Worm (Caenorhabditis elegans) whole organism, young adult: ENCODE results near the gene clec-193.

Experiments
- B0019.2 ChIP-seq: fragments of 200-800 bp; sonication (Bioruptor generic); conservative IDR thresholded peaks from 2 replicates; pipeline ENCODE4 v1.3.6; 2022; ENCODE audit warnings: missing genetic modification reagents, missing genetic modification characterization, missing compliant biosample characterization
- B0261.1 ChIP-seq: sonication (generic microtip); optimal IDR thresholded peaks from 2 replicates; lab custom pipeline; 2016; ENCODE audit warnings: mild to moderate bottlenecking, missing genetic modification characterization, moderate library complexity, missing compliant biosample characterization
- C06A6.2 ChIP-seq: fragments of 200-800 bp; sonication (Bioruptor generic); conservative IDR thresholded peaks from 2 replicates; pipeline ENCODE4 v1.3.6; 2022; ENCODE audit warnings: missing genetic modification characterization, missing compliant biosample characterization
- C17E4.6 ChIP-seq: fragments of 200-800 bp; sonication (Bioruptor generic); IDR thresholded peaks from 2 replicates; pipeline ENCODE4 v1.3.6; 2022; ENCODE audit warnings: missing genetic modification reagents, missing genetic modification characterization, missing compliant biosample characterization
- F10E7.11 ChIP-seq: sonication (generic microtip); optimal IDR thresholded peaks from 2 replicates; lab custom pipeline; 2017; ENCODE audit warnings: mild to moderate bottlenecking, missing genetic modification characterization, moderate library complexity, missing compliant biosample characterization
- F57A8.1 ChIP-seq: fragments of 200-800 bp; sonication (Bioruptor generic); optimal IDR thresholded peaks from 2 replicates; lab custom pipeline; 2018; ENCODE audit warnings: mild to moderate bottlenecking, missing genetic modification characterization, moderate library complexity, missing compliant biosample characterization
- F57C9.4 ChIP-seq: sonication (generic microtip); optimal IDR thresholded peaks from 2 replicates; lab custom pipeline; 2017; ENCODE audit warnings: mild to moderate bottlenecking, missing genetic modification characterization, missing compliant biosample characterization
- K12H6.12 ChIP-seq: fragments of 200-800 bp; sonication (Bioruptor generic); optimal IDR thresholded peaks from 2 replicates; lab custom pipeline; 2018; ENCODE audit warnings: mild to moderate bottlenecking, missing genetic modification characterization, missing compliant biosample characterization
- T26A5.8 ChIP-seq: sonication (generic microtip); optimal IDR thresholded peaks from 2 replicates; lab custom pipeline; 2016; ENCODE audit warnings: missing genetic modification characterization, missing compliant biosample characterization
- Y53F4B.3 ChIP-seq: fragments of 200-800 bp; sonication (Bioruptor generic); IDR thresholded peaks from 2 replicates; pipeline ENCODE4 v1.3.6; 2022; ENCODE audit warnings: missing genetic modification reagents, missing genetic modification characterization, missing compliant biosample characterization
- Y56A3A.18 ChIP-seq: fragments of 200-800 bp; sonication (Bioruptor generic); IDR thresholded peaks from 2 replicates; pipeline ENCODE4 v1.3.6; 2022; ENCODE audit warnings: missing genetic modification reagents, missing genetic modification characterization, missing compliant biosample characterization
- Y67H2A.10 ChIP-seq: fragments of 200-800 bp; sonication (Bioruptor generic); conservative IDR thresholded peaks from 2 replicates; pipeline ENCODE4 v1.3.6; 2022; ENCODE audit warnings: missing genetic modification reagents, missing genetic modification characterization, missing compliant biosample characterization
- ama-1 ChIP-seq, 3 experiments: fragments of 150-350 bp in 1 of 3; sonication (generic microtip) in 2 of 3; optimal IDR thresholded peaks; 2 replicates each; lab custom pipeline; 2014 to 2018; ENCODE audit warnings: missing biosample characterization in 2 of 3, missing genetic modification characterization in 2 of 3, missing genetic modification reagents in 2 of 3
- aptf-2 ChIP-seq: fragments of 200-800 bp; sonication (Bioruptor generic); conservative IDR thresholded peaks from 2 replicates; pipeline ENCODE4 v1.3.6; 2022; ENCODE audit warnings: missing genetic modification reagents, missing genetic modification characterization, missing compliant biosample characterization
- bed-1 ChIP-seq: fragments of 200-800 bp; sonication (Bioruptor generic); IDR thresholded peaks from 2 replicates; pipeline ENCODE4 v1.3.6; 2022; ENCODE audit warnings: missing genetic modification reagents, missing genetic modification characterization, missing compliant biosample characterization
- cebp-1 ChIP-seq, 2 experiments: fragments of 200-800 bp in 1 of 2; sonication (Bioruptor generic) in 1 of 2; sonication (generic microtip) in 1 of 2; IDR thresholded peaks in 1 of 2; optimal IDR thresholded peaks in 1 of 2; 2 replicates each; pipeline versions ENCODE4 v1.3.6 to Lab custom; 2017 to 2022; ENCODE audit warnings: missing compliant biosample characterization in 2 of 2, missing genetic modification characterization in 2 of 2, mild to moderate bottlenecking in 1 of 2, missing genetic modification reagents in 1 of 2, moderate library complexity in 1 of 2
- cebp-2 ChIP-seq: fragments of 200-800 bp; sonication (Bioruptor generic); IDR thresholded peaks from 2 replicates; pipeline ENCODE4 v1.3.6; 2022; ENCODE audit warnings: missing genetic modification characterization, missing compliant biosample characterization
- ceh-58 ChIP-seq: fragments of 200-800 bp; sonication (Bioruptor generic); IDR thresholded peaks from 2 replicates; pipeline ENCODE4 v1.3.6; 2022; ENCODE audit warnings: missing genetic modification characterization, missing compliant biosample characterization
- die-1 ChIP-seq: sonication (generic microtip); optimal IDR thresholded peaks from 2 replicates; lab custom pipeline; 2016; ENCODE audit warnings: missing genotype, mild to moderate bottlenecking, missing genetic modification characterization, missing compliant biosample characterization
- egl-44 ChIP-seq: fragments of 200-800 bp; sonication (Bioruptor generic); IDR thresholded peaks from 2 replicates; pipeline ENCODE4 v1.3.6; 2022; ENCODE audit warnings: missing genetic modification reagents, missing genetic modification characterization, missing compliant biosample characterization
- hlh-12 ChIP-seq: sonication (generic microtip); optimal IDR thresholded peaks from 2 replicates; lab custom pipeline; 2016; ENCODE audit warnings: missing genetic modification characterization, missing compliant biosample characterization
- hlh-26 ChIP-seq: fragments of 200-800 bp; sonication (Bioruptor generic); conservative IDR thresholded peaks from 2 replicates; pipeline ENCODE4 v1.3.6; 2022; ENCODE audit warnings: missing genetic modification reagents, missing genetic modification characterization, missing compliant biosample characterization
- hmg-20 ChIP-seq: fragments of 200-800 bp; sonication (Bioruptor generic); IDR thresholded peaks from 2 replicates; pipeline ENCODE4 v1.3.6; 2022; ENCODE audit warnings: missing genetic modification reagents, missing genetic modification characterization, missing compliant biosample characterization
- hsf-1 ChIP-seq: fragments of 200-800 bp; sonication (Bioruptor generic); IDR thresholded peaks from 2 replicates; pipeline ENCODE4 v1.3.6; 2022; ENCODE audit warnings: missing genetic modification reagents, missing genetic modification characterization, missing compliant biosample characterization
- lag-1 ChIP-seq: fragments of 200-800 bp; sonication (Bioruptor generic); IDR thresholded peaks from 2 replicates; pipeline ENCODE4 v1.3.6; 2022; ENCODE audit warnings: missing genetic modification reagents, missing genetic modification characterization, missing compliant biosample characterization
- let-607 ChIP-seq, 2 experiments: fragments of 200-800 bp in 1 of 2; sonication (Bioruptor generic) in 1 of 2; sonication (generic microtip) in 1 of 2; optimal IDR thresholded peaks; 2 replicates each; lab custom pipeline; 2016 to 2018; ENCODE audit warnings: mild to moderate bottlenecking in 2 of 2, missing compliant biosample characterization in 2 of 2, missing genetic modification characterization in 2 of 2, moderate library complexity in 2 of 2, missing genotype in 1 of 2
- lin-54 ChIP-seq: fragments of 200-800 bp; sonication (Bioruptor generic); optimal IDR thresholded peaks from 2 replicates; lab custom pipeline; 2018; ENCODE audit warnings: mild to moderate bottlenecking, missing genetic modification characterization, missing compliant biosample characterization
- lir-1 ChIP-seq: fragments of 200-800 bp; sonication (Bioruptor generic); conservative IDR thresholded peaks from 2 replicates; pipeline ENCODE4 v1.3.6; 2022; ENCODE audit warnings: missing genetic modification reagents, missing genetic modification characterization, missing compliant biosample characterization
- madf-6 ChIP-seq: fragments of 200-800 bp; sonication (Bioruptor generic); IDR thresholded peaks from 2 replicates; pipeline ENCODE4 v1.3.6; 2022; ENCODE audit warnings: missing genetic modification reagents, missing genetic modification characterization, missing compliant biosample characterization
- mcd-1 ChIP-seq: fragments of 200-800 bp; sonication (Bioruptor generic); IDR thresholded peaks from 2 replicates; pipeline ENCODE4 v1.3.6; 2022; ENCODE audit warnings: missing genetic modification reagents, missing genetic modification characterization, missing compliant biosample characterization
- nfya-1 ChIP-seq: sonication (generic microtip); optimal IDR thresholded peaks from 2 replicates; lab custom pipeline; 2017; ENCODE audit warnings: antibody characterized with exemption, missing compliant biosample characterization, missing genetic modification characterization, borderline replicate concordance; ENCODE audit not compliant: insufficient read depth
- nfya-2 ChIP-seq: fragments of 200-800 bp; sonication (Bioruptor generic); IDR thresholded peaks from 2 replicates; pipeline ENCODE4 v1.3.6; 2022; ENCODE audit warnings: missing genetic modification reagents, missing genetic modification characterization, missing compliant biosample characterization
- nhr-120 ChIP-seq: fragments of 200-800 bp; sonication (Bioruptor generic); IDR thresholded peaks from 2 replicates; pipeline ENCODE4 v1.3.6; 2022; ENCODE audit warnings: missing genetic modification characterization, missing compliant biosample characterization
- nhr-80 ChIP-seq: sonication (generic microtip); optimal IDR thresholded peaks from 2 replicates; lab custom pipeline; 2016; ENCODE audit warnings: missing genetic modification characterization, missing compliant biosample characterization
- pbrm-1 ChIP-seq: fragments of 200-800 bp; sonication (Bioruptor generic); IDR thresholded peaks from 2 replicates; pipeline ENCODE4 v1.3.6; 2022; ENCODE audit warnings: missing genetic modification reagents, missing genetic modification characterization, missing compliant biosample characterization
- pha-4 ChIP-seq: fragments of 150-350 bp; sonication (generic microtip); optimal IDR thresholded peaks from 2 replicates; lab custom pipeline; 2014; ENCODE audit warnings: missing biosample characterization, missing genetic modification reagents, missing genetic modification characterization
- rpc-1 ChIP-seq, 2 experiments: fragments of 150-350 bp in 1 of 2; sonication (generic microtip) in 1 of 2; optimal IDR thresholded peaks; 2 replicates each; lab custom pipeline; 2014 to 2018; ENCODE audit warnings: missing biosample characterization in 1 of 2, missing genetic modification characterization in 1 of 2, missing genetic modification reagents in 1 of 2, missing genotype in 1 of 2
- snpc-4 ChIP-seq, 5 experiments: fragments of 150-350 bp in 1 of 5; sonication (generic microtip) in 4 of 5; optimal IDR thresholded peaks; 2 replicates each; lab custom pipeline; 2014 to 2018; ENCODE audit warnings: missing genetic modification characterization in 5 of 5, missing biosample characterization in 3 of 5, antibody characterized with exemption in 2 of 5, mild to moderate bottlenecking in 2 of 5, missing compliant biosample characterization in 2 of 5, missing genotype in 2 of 5, moderate library complexity in 2 of 5, missing genetic modification reagents in 1 of 5
- sptf-2 ChIP-seq: fragments of 200-800 bp; sonication (Bioruptor generic); optimal IDR thresholded peaks from 2 replicates; lab custom pipeline; 2018; ENCODE audit warnings: mild to moderate bottlenecking, missing genetic modification characterization, missing compliant biosample characterization
- tbp1 ChIP-seq: fragments of 200-800 bp; sonication (Bioruptor generic); optimal IDR thresholded peaks from 2 replicates; lab custom pipeline; 2018; ENCODE audit warnings: mild to moderate bottlenecking, missing genetic modification characterization, missing compliant biosample characterization
- ztf-22 ChIP-seq: fragments of 200-800 bp; sonication (Bioruptor generic); optimal IDR thresholded peaks from 2 replicates; lab custom pipeline; 2018; ENCODE audit warnings: mild to moderate bottlenecking, missing genetic modification characterization, moderate library complexity, missing compliant biosample characterization
- ztf-28 ChIP-seq: fragments of 200-800 bp; sonication (Bioruptor generic); IDR thresholded peaks from 2 replicates; pipeline ENCODE4 v1.3.6; 2022; ENCODE audit warnings: missing genetic modification reagents, missing genetic modification characterization, missing compliant biosample characterization
- ztf-3 ChIP-seq: fragments of 200-800 bp; sonication (Bioruptor generic); optimal IDR thresholded peaks from 2 replicates; lab custom pipeline; 2018; ENCODE audit warnings: mild to moderate bottlenecking, missing genetic modification characterization, missing compliant biosample characterization

clec-193 gene

ce11 chrIV:16831366-16831765 lies 25.1 kb upstream of the clec-193 start, which contains the start of gene clec-194:
clec-194 (plus strand) TSS chrIV:16831666.
- TF ChIP-seq cebp-1 (GFP tag; IDR thresholded peaks at IDR 0.05; lab: Robert Waterston, UW) (no peak), cebp-1 (tag; optimal IDR thresholded peaks at IDR 0.05; lab: Kevin White, UChicago) (no peak), hmg-20 (GFP tag; lab: Robert Waterston, UW) (no peak), hsf-1 (GFP tag; lab: Robert Waterston, UW) (no peak), mcd-1 (GFP tag; lab: Robert Waterston, UW) (no peak), lag-1 (GFP tag; lab: Robert Waterston, UW) (no peak), C17E4.6 (GFP tag; lab: Robert Waterston, UW) (no peak), F10E7.11 (no peak)

- TF ChIP-seq snpc-4 (GFP tag; optimal IDR thresholded peaks at IDR 0.05; lab: Kevin White, UChicago) (no peak), snpc-4 (tag; optimal IDR thresholded peaks at IDR 0.05; lab: Kevin White, UChicago) (peak in 1 of 4 experiments; percentile 24), B0261.1 (tag; lab: Kevin White, UChicago) (no peak)
These were observed 23.6 kb upstream of the clec-193 start, which contains the start of gene Y116A8A.7 for ce11 chrIV:16829896-16830295. Y116A8A.7 (plus strand) TSS chrIV:16830196.

ce11 chrIV:16828698-16829097 lies 22.4 kb upstream of the clec-193 start, which contains the start of gene Y116A8A.6:
Y116A8A.6 (minus strand) TSS chrIV:16828798.
- no peak for TF ChIP-seq Y67H2A.10
- TF ChIP-seq Y56A3A.18 (GFP tag; lab: Robert Waterston, UW), result no peak
- no peak for TF ChIP-seq hlh-26 (GFP tag; lab: Robert Waterston, UW)
- no peak for TF ChIP-seq T26A5.8
- TF ChIP-seq F57A8.1 (GFP tag; lab: Kevin White, UChicago), result no peak
- TF ChIP-seq F57C9.4 (tag; lab: Kevin White, UChicago), result no peak
- no peak for TF ChIP-seq Y53F4B.3
- TF ChIP-seq let-607 (tag; optimal IDR thresholded peaks at IDR 0.05; lab: Kevin White, UChicago), result no peak
- TF ChIP-seq pha-4 (tag; lab: Kevin White, UChicago), result no peak
- no peak for TF ChIP-seq ceh-58 (GFP tag; lab: Robert Waterston, UW)
- TF ChIP-seq rpc-1 (optimal IDR thresholded peaks at IDR 0.05; lab: Kevin White, UChicago), result no peak
- no peak for TF ChIP-seq rpc-1 (tag; optimal IDR thresholded peaks at IDR 0.05; lab: Kevin White, UChicago)
- TF ChIP-seq ama-1 (optimal IDR thresholded peaks at IDR 0.05; lab: Kevin White, UChicago), result no peak
- TF ChIP-seq ama-1 (GFP tag; optimal IDR thresholded peaks at IDR 0.05; lab: Kevin White, UChicago), result no peak
- TF ChIP-seq nfya-1 (tag; lab: Kevin White, UChicago), result no peak
- TF ChIP-seq pbrm-1 (GFP tag; lab: Robert Waterston, UW), result no peak
- no peak for TF ChIP-seq madf-6 (GFP tag; lab: Robert Waterston, UW)
- TF ChIP-seq tbp1 (GFP tag; lab: Kevin White, UChicago), result no peak
- no peak for TF ChIP-seq bed-1
- no peak for TF ChIP-seq nfya-2 (GFP tag; lab: Robert Waterston, UW)
- TF ChIP-seq ztf-28 (GFP tag; lab: Robert Waterston, UW), result no peak

- no peak for TF ChIP-seq nhr-120 (GFP tag; lab: Robert Waterston, UW)
- no peak for TF ChIP-seq lin-54 (GFP tag; lab: Kevin White, UChicago)
- no peak for TF ChIP-seq die-1 (tag; lab: Kevin White, UChicago)
- no peak for TF ChIP-seq hlh-12 (tag; lab: Kevin White, UChicago)
- no peak for TF ChIP-seq C06A6.2 (GFP tag; lab: Robert Waterston, UW)
- no peak for TF ChIP-seq tbp1 (GFP tag; lab: Kevin White, UChicago)
- no peak for TF ChIP-seq egl-44 (GFP tag; lab: Robert Waterston, UW)
- TF ChIP-seq ztf-22 (GFP tag; lab: Kevin White, UChicago), result no peak
- TF ChIP-seq aptf-2, result no peak
- no peak for TF ChIP-seq cebp-2 (GFP tag; lab: Robert Waterston, UW)
- no peak for TF ChIP-seq C17E4.6 (GFP tag; lab: Robert Waterston, UW)
- TF ChIP-seq lir-1 (GFP tag; lab: Robert Waterston, UW), result no peak
- no peak for TF ChIP-seq ztf-3 (GFP tag; lab: Kevin White, UChicago)
- TF ChIP-seq sptf-2 (GFP tag; lab: Kevin White, UChicago), result no peak
- TF ChIP-seq cebp-1 (GFP tag; IDR thresholded peaks at IDR 0.05; lab: Robert Waterston, UW), result no peak
- no peak for TF ChIP-seq cebp-1 (tag; optimal IDR thresholded peaks at IDR 0.05; lab: Kevin White, UChicago)
- TF ChIP-seq B0019.2 (GFP tag; lab: Robert Waterston, UW), result no peak
- no peak for TF ChIP-seq nhr-80 (tag; lab: Kevin White, UChicago)
- TF ChIP-seq K12H6.12, result no peak
These were observed 16.3 kb upstream of the clec-193 start, which contains the start of gene Y116A8A.4 for ce11 chrIV:16822529-16822928. Y116A8A.4 (plus strand) TSS chrIV:16822829.
